Fruit fly (Drosophila melanogaster): Measurements from ENCODE around the gene Ogg1.

Gene Ogg1

dm6 chrX:8714064-8715046, 24.2 kb downstream of the Ogg1 start, which contains the start of the genes CG2004 and CG1785 (continued):
- TF ChIP-seq unpg (GFP tag; optimal IDR thresholded peaks at IDR 0.05), result peak; percentile 89
- TF ChIP-seq B-H1 (GFP tag; IDR thresholded peaks at IDR 0.05), result peak; percentile 86
- peak; percentile 95 for TF ChIP-seq sisA (GFP tag; IDR thresholded peaks at IDR 0.05)
- peak; percentile 55 for TF ChIP-seq trh (GFP tag; optimal IDR thresholded peaks at IDR 0.05)
- TF ChIP-seq CG8089 (GFP tag; optimal IDR thresholded peaks at IDR 0.05), result peak; percentile 71
- TF ChIP-seq pita (GFP tag; optimal IDR thresholded peaks at IDR 0.05), result no peak
- TF ChIP-seq CG1024 (GFP tag; IDR thresholded peaks at IDR 0.05), result peak; percentile 83
- TF ChIP-seq klu (GFP tag; IDR thresholded peaks at IDR 0.05), result peak; percentile 86
- peak; percentile 79 for TF ChIP-seq gcm2 (GFP tag; optimal IDR thresholded peaks at IDR 0.05)
- peak; percentile 77 for TF ChIP-seq CG15601 (tag; optimal IDR thresholded peaks at IDR 0.05)
- peak; percentile 83 for TF ChIP-seq Bdp1 (GFP tag; optimal IDR thresholded peaks at IDR 0.05)
- TF ChIP-seq CG11456 (GFP tag; IDR thresholded peaks at IDR 0.05), result peak; percentile 94
- peak; percentile 96 for TF ChIP-seq lilli (GFP tag; optimal IDR thresholded peaks at IDR 0.05)
- TF ChIP-seq salm (tag; optimal IDR thresholded peaks at IDR 0.05), result peak; percentile 65
- TF ChIP-seq NfI (GFP tag; optimal IDR thresholded peaks at IDR 0.05), result peak; percentile 92
- TF ChIP-seq mam (GFP tag; optimal IDR thresholded peaks at IDR 0.05), result peak; percentile 85
- TF ChIP-seq CG1832 (GFP tag; optimal IDR thresholded peaks at IDR 0.05), result no peak
- peak; percentile 84 for TF ChIP-seq CG13287 (GFP tag; IDR thresholded peaks at IDR 0.05; ENCODE audit: partially characterized antibody)
- peak; percentile 81 for TF ChIP-seq CG34376 (GFP tag; optimal IDR thresholded peaks at IDR 0.05)
- peak; percentile 85 for TF ChIP-seq danr (GFP tag; IDR thresholded peaks at IDR 0.05)
- peak; percentile 87 for TF ChIP-seq fd96Cb (tag; optimal IDR thresholded peaks at IDR 0.05)
- peak; percentile 90 for TF ChIP-seq ems (GFP tag; optimal IDR thresholded peaks at IDR 0.05)
- peak; percentile 44 for TF ChIP-seq repo (GFP tag; optimal IDR thresholded peaks at IDR 0.05)
- TF ChIP-seq TFAM (GFP tag; optimal IDR thresholded peaks at IDR 0.05), result peak; percentile 63
- TF ChIP-seq sima (GFP tag; optimal IDR thresholded peaks at IDR 0.05), result peak; percentile 43
- TF ChIP-seq Drgx (GFP tag; IDR thresholded peaks at IDR 0.05), result peak; percentile 82
- TF ChIP-seq CG9817 (tag; optimal IDR thresholded peaks at IDR 0.05), result peak; percentile 92
- TF ChIP-seq NC2β (GFP tag; optimal IDR thresholded peaks at IDR 0.05), result peak; percentile 74
- peak; percentile 92 for TF ChIP-seq Med (GFP tag)
- peak; percentile 56 for TF ChIP-seq ash1 (GFP tag; optimal IDR thresholded peaks at IDR 0.05)
- no peak for TF ChIP-seq hth (optimal IDR thresholded peaks at IDR 0.05)
- peak; percentile 79 for TF ChIP-seq sna (GFP tag; IDR thresholded peaks at IDR 0.05; ENCODE audit: partially characterized antibody)
- TF ChIP-seq Vsx1 (GFP tag; optimal IDR thresholded peaks at IDR 0.05), result no peak
- TF ChIP-seq Jarid2 (GFP tag; optimal IDR thresholded peaks at IDR 0.05), result peak; percentile 46
- TF ChIP-seq BEAF-32 (GFP tag; optimal IDR thresholded peaks at IDR 0.05), result peak; percentile 86
- peak; percentile 83 for TF ChIP-seq ro (GFP tag; IDR thresholded peaks at IDR 0.05)
- TF ChIP-seq CG14965 (GFP tag; optimal IDR thresholded peaks at IDR 0.05; ENCODE audit: borderline replicate concordance), result no peak
- peak; percentile 67 for TF ChIP-seq abd-A (tag; optimal IDR thresholded peaks at IDR 0.05)
- peak; percentile 90 for TF ChIP-seq Fer3 (tag; optimal IDR thresholded peaks at IDR 0.05)
- peak; percentile 87 for TF ChIP-seq chm (GFP tag; IDR thresholded peaks at IDR 0.05)
- peak; percentile 69 for TF ChIP-seq oc (tag; optimal IDR thresholded peaks at IDR 0.05)
- TF ChIP-seq ab (GFP tag; optimal IDR thresholded peaks at IDR 0.05), result peak; percentile 56
- peak; percentile 53 for TF ChIP-seq Nf-YB (GFP tag; optimal IDR thresholded peaks at IDR 0.05)
- TF ChIP-seq Fer1 (GFP tag; optimal IDR thresholded peaks at IDR 0.05), result peak; percentile 90
- 0 out of 3 replicates have a peak, but pooled peaks have one; percentile 20 for TF ChIP-seq Opbp (GFP tag; IDR thresholded peaks at IDR 0.05; ENCODE audit: partially characterized antibody)
- peak; percentile 79 for TF ChIP-seq maf-S (GFP tag; optimal IDR thresholded peaks at IDR 0.05)
- TF ChIP-seq PHDP (tag; optimal IDR thresholded peaks at IDR 0.05), result peak; percentile 84
- TF ChIP-seq Pdp1 (GFP tag; optimal IDR thresholded peaks at IDR 0.05), result peak; percentile 83 to 90
